Fruit fly (Drosophila melanogaster) whole organism, prepupa: Measurements from ENCODE around the gene Qsox4.

ENCODE experiments used
- Blimp-1 ChIP-seq: fragments of 200-800 bp; sonication (Bioruptor generic); optimal IDR thresholded peaks from 3 replicates; lab custom pipeline; 2017; ENCODE audit warnings: missing biosample characterization, missing genetic modification characterization, mild to moderate bottlenecking, moderate library complexity, missing genetic modification reagents
- CG11294 ChIP-seq: fragments of 200-800 bp; sonication (Bioruptor generic); IDR thresholded peaks from 2 replicates; pipeline ENCODE4 v1.3.6; 2022; ENCODE audit warnings: missing biosample characterization, missing genetic modification characterization
- CG11902 ChIP-seq: fragments of 200-800 bp; sonication (Bioruptor generic); optimal IDR thresholded peaks from 3 replicates; lab custom pipeline; 2016; ENCODE audit warnings: missing biosample characterization, missing genetic modification characterization
- CG1621 ChIP-seq: fragments of 200-800 bp; sonication (Bioruptor generic); optimal IDR thresholded peaks from 3 replicates; lab custom pipeline; 2018; ENCODE audit warnings: missing biosample characterization, mild to moderate bottlenecking, missing genetic modification characterization
- CG3032 ChIP-seq: fragments of 200-800 bp; optimal IDR thresholded peaks from 2 replicates; lab custom pipeline; 2019; ENCODE audit warnings: missing biosample characterization, mild to moderate bottlenecking, missing genetic modification characterization, moderate library complexity
- CG4318 ChIP-seq: fragments of 200-800 bp; sonication (Bioruptor generic); optimal IDR thresholded peaks from 3 replicates; lab custom pipeline; 2017; ENCODE audit warnings: missing biosample characterization, mild to moderate bottlenecking, missing genetic modification characterization
- CG6163 ChIP-seq: fragments of 200-800 bp; sonication (Bioruptor generic); IDR thresholded peaks from 3 replicates; pipeline ENCODE4 v1.3.6; 2022; ENCODE audit warnings: missing biosample characterization, missing genetic modification characterization
- CG6276 ChIP-seq: fragments of 200-800 bp; sonication (Bioruptor generic); optimal IDR thresholded peaks from 2 replicates; lab custom pipeline; 2017; ENCODE audit warnings: missing biosample characterization, mild to moderate bottlenecking, missing genetic modification characterization
- CG6808 ChIP-seq: fragments of 200-800 bp; sonication (Bioruptor generic); optimal IDR thresholded peaks from 3 replicates; lab custom pipeline; 2017; ENCODE audit warnings: missing biosample characterization, missing genetic modification characterization, mild to moderate bottlenecking, moderate library complexity, missing genetic modification reagents
- CG6854 ChIP-seq: fragments of 200-800 bp; sonication (Bioruptor generic); optimal IDR thresholded peaks from 2 replicates; lab custom pipeline; 2017; ENCODE audit warnings: missing biosample characterization, mild to moderate bottlenecking, missing genetic modification characterization
- CG7368 ChIP-seq: fragments of 200-800 bp; sonication (Bioruptor generic); optimal IDR thresholded peaks from 3 replicates; lab custom pipeline; 2016; ENCODE audit warnings: missing biosample characterization, missing genetic modification characterization
- CG8119 ChIP-seq: fragments of 200-800 bp; sonication (Bioruptor generic); IDR thresholded peaks from 3 replicates; pipeline ENCODE4 v1.3.6; 2022; ENCODE audit warnings: missing biosample characterization, missing genetic modification characterization
- CG8319 ChIP-seq: fragments of 200-800 bp; sonication (Bioruptor generic); optimal IDR thresholded peaks from 3 replicates; lab custom pipeline; 2016; ENCODE audit warnings: missing biosample characterization, missing genetic modification characterization
- Eip75B ChIP-seq: fragments of 200-800 bp; sonication (Bioruptor generic); optimal IDR thresholded peaks from 3 replicates; lab custom pipeline; 2016; ENCODE audit warnings: missing biosample characterization, missing genetic modification characterization
- Eip78C ChIP-seq: fragments of 200-800 bp; sonication (Bioruptor generic); peaks from one replicate; lab custom pipeline; 2016; ENCODE audit warnings: missing biosample characterization, missing genetic modification characterization
- Eip93F ChIP-seq: fragments of 200-800 bp; sonication (Bioruptor generic); optimal IDR thresholded peaks from 2 replicates; lab custom pipeline; 2016; ENCODE audit warnings: missing biosample characterization, mild to moderate bottlenecking, missing genetic modification characterization
- Gug ChIP-seq: fragments of 200-800 bp; sonication (Bioruptor generic); IDR thresholded peaks from 2 replicates; pipeline ENCODE4 v1.3.6; 2022; ENCODE audit warnings: missing biosample characterization, missing genetic modification characterization
- Hr38 ChIP-seq: sonication (Bioruptor generic); optimal IDR thresholded peaks from 2 replicates; lab custom pipeline; 2016; ENCODE audit warnings: missing biosample characterization, missing genetic modification characterization
- Hr39 ChIP-seq: fragments of 200-800 bp; sonication (Bioruptor generic); optimal IDR thresholded peaks from 2 replicates; lab custom pipeline; 2016; ENCODE audit warnings: missing biosample characterization, missing genetic modification characterization
- Lpt ChIP-seq: fragments of 200-800 bp; sonication (Bioruptor generic); optimal IDR thresholded peaks from 3 replicates; lab custom pipeline; 2016; ENCODE audit warnings: missing biosample characterization, missing genetic modification characterization
- OdsH ChIP-seq: fragments of 200-800 bp; sonication (Bioruptor generic); optimal IDR thresholded peaks from 3 replicates; lab custom pipeline; 2016; ENCODE audit warnings: missing biosample characterization, missing genetic modification characterization
- Sox102F ChIP-seq: fragments of 200-800 bp; sonication (Bioruptor generic); optimal IDR thresholded peaks from 2 replicates; lab custom pipeline; 2016; ENCODE audit warnings: missing biosample characterization, mild to moderate bottlenecking, missing genetic modification characterization
- Sox15 ChIP-seq: fragments of 200-800 bp; sonication (Bioruptor generic); optimal IDR thresholded peaks from 3 replicates; lab custom pipeline; 2016; ENCODE audit warnings: missing biosample characterization, missing genetic modification characterization
- achi ChIP-seq: fragments of 200-800 bp; sonication (Bioruptor generic); optimal IDR thresholded peaks from 3 replicates; lab custom pipeline; 2016; ENCODE audit warnings: missing biosample characterization, missing genetic modification characterization
- dac ChIP-seq: fragments of 200-800 bp; sonication (Bioruptor generic); optimal IDR thresholded peaks from 2 replicates; lab custom pipeline; 2017; ENCODE audit warnings: missing biosample characterization, mild to moderate bottlenecking, missing genetic modification characterization
- dsx ChIP-seq: fragments of 200-800 bp; optimal IDR thresholded peaks from 3 replicates; lab custom pipeline; 2019; ENCODE audit warnings: missing biosample characterization, mild to moderate bottlenecking, missing genetic modification characterization, moderate library complexity; ENCODE audit not compliant: poor library complexity, severe bottlenecking
- fd85E ChIP-seq: fragments of 200-800 bp; sonication (Bioruptor generic); optimal IDR thresholded peaks from 3 replicates; lab custom pipeline; 2016; ENCODE audit warnings: missing biosample characterization, missing genetic modification characterization
- svp ChIP-seq: fragments of 200-800 bp; sonication (Bioruptor generic); peaks from one replicate; lab custom pipeline; 2016; ENCODE audit warnings: missing biosample characterization, missing genetic modification characterization

Qsox4 gene

DNA sequence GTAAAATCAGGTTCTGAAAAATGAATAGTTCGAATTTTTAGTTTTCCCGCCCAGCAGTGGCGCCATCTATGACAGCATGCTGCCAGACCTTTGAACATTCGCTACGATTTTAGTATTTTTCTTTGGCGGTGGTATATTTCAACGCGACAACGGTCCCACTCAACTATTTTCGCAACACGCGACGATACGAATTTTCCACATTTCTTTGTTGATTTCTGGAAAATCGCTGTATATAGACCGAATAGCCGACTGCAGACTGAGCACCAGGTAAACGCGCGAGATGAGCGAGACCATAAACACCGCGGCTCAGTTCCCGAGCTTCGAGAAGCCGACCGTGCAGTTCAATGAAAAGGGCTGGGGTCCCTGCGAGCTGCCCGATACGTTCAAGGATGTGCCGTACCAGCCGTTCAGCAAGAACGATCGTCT is 22.6 kb upstream of the Qsox4 start, which contains the start of gene eIF3d1 (continued):
- TF ChIP-seq Eip93F (GFP tag; lab: Kevin White, UChicago) = no peak
- peak; percentile 46 for TF ChIP-seq Eip78C (GFP tag; lab: Kevin White, UChicago)
- TF ChIP-seq CG3032 (tag; lab: Kevin White, UChicago) = no peak
- TF ChIP-seq Sox15 (GFP tag; lab: Kevin White, UChicago) = no peak

- TF ChIP-seq Hr38 (GFP tag; lab: Kevin White, UChicago) (no peak), CG4318 (GFP tag; lab: Kevin White, UChicago) (no peak), Blimp-1 (GFP tag; lab: Kevin White, UChicago) (no peak), Sox102F (GFP tag; lab: Kevin White, UChicago) (no peak)
Observed at dm6 chr3R:23682203-23682602, 20.4 kb upstream of the Qsox4 start, which contains the start of gene CG16710. Gene CG16710, plus strand, starts transcription at chr3R:23682503.

- TF ChIP-seq CG1621 (tag; lab: Kevin White, UChicago) (no peak), CG11902 (GFP tag; lab: Kevin White, UChicago) (no peak), svp (GFP tag; lab: Kevin White, UChicago) (peak; percentile 43)
Observed at dm6 chr3R:23683757-23684156, 18.8 kb upstream of the Qsox4 start, which contains the start of gene CG18754. Gene CG18754, plus strand, starts transcription at chr3R:23684057.

dm6 chr3R:23685955-23686354 is 16.6 kb upstream of the Qsox4 start, which contains the start of gene SPE:
Gene SPE, plus strand, starts transcription at chr3R:23686255.
- TF ChIP-seq CG8119 (GFP tag; lab: Robert Waterston, UW) = no peak
- no peak for TF ChIP-seq Lpt (GFP tag; lab: Kevin White, UChicago)
- TF ChIP-seq OdsH (GFP tag; lab: Kevin White, UChicago) = no peak
- TF ChIP-seq svp (GFP tag; lab: Kevin White, UChicago) = peak; percentile 90
- no peak for TF ChIP-seq CG11294

DNA sequence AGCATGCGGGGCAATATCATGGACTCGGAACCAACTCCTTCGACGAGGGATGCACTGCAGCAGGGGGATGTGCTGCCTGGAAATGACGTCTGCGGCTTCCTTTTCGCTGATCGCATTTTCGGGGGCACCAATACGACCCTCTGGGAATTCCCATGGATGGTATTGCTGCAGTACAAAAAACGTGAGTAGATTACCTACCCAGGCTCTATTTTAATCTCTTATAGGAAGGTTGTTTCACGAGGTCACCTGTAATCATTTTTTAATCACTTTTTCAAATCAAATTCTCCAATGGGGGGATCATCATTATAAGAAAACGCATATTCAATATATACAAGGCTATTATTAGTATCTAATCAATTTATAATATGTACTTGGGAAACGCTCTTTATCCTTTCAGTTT is 15.6 kb upstream of the Qsox4 start:
- TF ChIP-seq dsx (GFP tag; lab: Kevin White, UChicago) (no peak), svp (GFP tag; lab: Kevin White, UChicago) (peak; percentile 88), fd85E (GFP tag; lab: Kevin White, UChicago) (no peak), CG7368 (no peak)

DNA sequence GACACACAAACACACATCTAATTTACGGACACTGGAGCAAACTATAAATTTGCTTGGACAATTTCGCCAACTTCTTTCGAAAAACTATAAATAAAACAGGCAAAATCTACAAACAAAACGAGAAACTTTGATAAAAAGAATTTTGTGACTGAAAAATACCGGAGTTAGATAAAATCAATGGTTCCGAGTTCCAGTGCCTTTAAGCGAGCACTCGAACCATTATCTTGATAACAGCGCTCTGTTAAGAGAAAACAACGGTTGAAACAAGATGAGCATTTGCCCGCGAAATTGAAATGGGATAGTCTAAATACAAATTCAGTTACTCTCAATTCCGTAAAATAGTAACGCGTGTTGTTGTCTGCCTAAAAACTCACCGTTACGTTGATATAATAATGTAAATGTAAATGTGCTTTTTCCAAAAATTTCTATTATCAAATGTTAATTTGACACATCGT is 8.0 kb upstream of the Qsox4 start, which contains the start of gene CG10254:
TSS of gene CG10254 (minus strand) at position 405 of the 455 bp plus-strand sequence.
- no peak for TF ChIP-seq Hr38 (GFP tag; lab: Kevin White, UChicago)
- no peak for TF ChIP-seq Blimp-1 (GFP tag; lab: Kevin White, UChicago)
- no peak for TF ChIP-seq Gug (GFP tag; lab: Robert Waterston, UW)
- no peak for TF ChIP-seq CG6276 (GFP tag; lab: Kevin White, UChicago)
- TF ChIP-seq achi (GFP tag; lab: Kevin White, UChicago) = no peak
- no peak for TF ChIP-seq CG8319 (GFP tag; lab: Kevin White, UChicago)
- TF ChIP-seq CG6854 (GFP tag; lab: Kevin White, UChicago) = no peak
- TF ChIP-seq CG6163 = no peak
- no peak for TF ChIP-seq OdsH (GFP tag; lab: Kevin White, UChicago)
- no peak for TF ChIP-seq Eip75B (GFP tag; lab: Kevin White, UChicago)
- TF ChIP-seq svp (GFP tag; lab: Kevin White, UChicago) = no peak
- no peak for TF ChIP-seq CG1621 (tag; lab: Kevin White, UChicago)
- TF ChIP-seq CG6808 = no peak

dm6 chr3R:23696145-23696544 is 6.4 kb upstream of the Qsox4 start, which contains the start of gene CG10252:
Gene CG10252, minus strand, starts transcription at chr3R:23696245.
- no peak for TF ChIP-seq dac
- no peak for TF ChIP-seq svp (GFP tag; lab: Kevin White, UChicago)
- TF ChIP-seq Hr39 (GFP tag; lab: Kevin White, UChicago) = no peak
- no peak for TF ChIP-seq CG6808
